Fruit fly (Drosophila melanogaster) whole organism, embryonic: ENCODE results near the gene CG13962.

Source experiments
- Atf3 ChIP-seq: fragments of 200-800 bp; sonication (Bioruptor generic); optimal IDR thresholded peaks from 3 replicates; lab custom pipeline; 2016; ENCODE audit warnings: missing biosample characterization, missing genetic modification characterization
- CG10267 ChIP-seq: fragments of 200-800 bp; sonication (Bioruptor generic); optimal IDR thresholded peaks from 2 replicates; lab custom pipeline; 2018; ENCODE audit warnings: missing biosample characterization, mild to moderate bottlenecking, missing genetic modification characterization, moderate library complexity
- CG10431 ChIP-seq: fragments of 200-800 bp; sonication (Bioruptor generic); optimal IDR thresholded peaks from 3 replicates; lab custom pipeline; 2018; ENCODE audit warnings: missing biosample characterization, mild to moderate bottlenecking, missing genetic modification characterization
- CG11723 ChIP-seq: fragments of 200-800 bp; sonication (Bioruptor generic); optimal IDR thresholded peaks from 2 replicates; lab custom pipeline; 2017; ENCODE audit warnings: missing biosample characterization, mild to moderate bottlenecking, missing genetic modification characterization
- CG12236 ChIP-seq: fragments of 200-800 bp; sonication (Bioruptor generic); optimal IDR thresholded peaks from 2 replicates; lab custom pipeline; 2016; ENCODE audit warnings: missing biosample characterization, missing genetic modification characterization
- CG1233 ChIP-seq: fragments of 200-800 bp; sonication (Bioruptor generic); optimal IDR thresholded peaks from 4 replicates; lab custom pipeline; 2018; ENCODE audit warnings: missing biosample characterization, mild to moderate bottlenecking, missing genetic modification characterization
- CG12744 ChIP-seq: fragments of 200-800 bp; sonication (Bioruptor generic); optimal IDR thresholded peaks from 2 replicates; lab custom pipeline; 2016; ENCODE audit warnings: missing biosample characterization, missing genetic modification characterization
- CG13624 ChIP-seq: fragments of 200-800 bp; sonication (Bioruptor generic); optimal IDR thresholded peaks from 2 replicates; lab custom pipeline; 2016; ENCODE audit warnings: missing biosample characterization, missing genetic modification characterization
- CG14441 ChIP-seq: fragments of 200-800 bp; sonication (Bioruptor generic); IDR thresholded peaks from 2 replicates; pipeline ENCODE4 v1.3.6; 2022; ENCODE audit warnings: missing biosample characterization, missing genetic modification characterization
- CG14860 ChIP-seq: fragments of 200-800 bp; sonication (Bioruptor generic); IDR thresholded peaks from 3 replicates; pipeline ENCODE4 v1.3.6; 2022; ENCODE audit warnings: missing biosample characterization, missing genetic modification characterization; ENCODE audit not compliant: partially characterized antibody
- CG2129 ChIP-seq: fragments of 200-800 bp; sonication (Bioruptor generic); IDR thresholded peaks from 2 replicates; pipeline ENCODE4 v1.3.6; 2022; ENCODE audit warnings: missing biosample characterization, missing genetic modification characterization; ENCODE audit not compliant: partially characterized antibody
- CG2875 ChIP-seq: fragments of 200-800 bp; sonication (Bioruptor generic); optimal IDR thresholded peaks from 2 replicates; lab custom pipeline; 2017; ENCODE audit warnings: missing biosample characterization, mild to moderate bottlenecking, missing genetic modification characterization, missing genetic modification reagents
- CG3163 ChIP-seq: fragments of 200-800 bp; sonication (Bioruptor generic); optimal IDR thresholded peaks from 3 replicates; lab custom pipeline; 2016; ENCODE audit warnings: missing biosample characterization, missing genetic modification characterization
- CG34224 ChIP-seq: fragments of 200-800 bp; sonication (Bioruptor generic); IDR thresholded peaks from 3 replicates; pipeline ENCODE4 v1.3.6; 2022; ENCODE audit warnings: missing biosample characterization, missing genetic modification characterization; ENCODE audit not compliant: partially characterized antibody
- CG4854 ChIP-seq: fragments of 200-800 bp; sonication (Bioruptor generic); optimal IDR thresholded peaks from 2 replicates; lab custom pipeline; 2016; ENCODE audit warnings: missing biosample characterization, missing genetic modification characterization, inconsistent platforms
- Chrac-16 ChIP-seq: fragments of 200-800 bp; sonication (Bioruptor generic); optimal IDR thresholded peaks from 3 replicates; lab custom pipeline; 2016; ENCODE audit warnings: missing biosample characterization, missing genetic modification characterization
- E2f2 ChIP-seq: fragments of 200-800 bp; sonication (Bioruptor generic); IDR thresholded peaks from 2 replicates; pipeline ENCODE4 v1.3.6; 2022; ENCODE audit warnings: missing biosample characterization, missing genetic modification characterization
- Ets97D ChIP-seq: fragments of 200-800 bp; sonication (Bioruptor generic); optimal IDR thresholded peaks from 3 replicates; lab custom pipeline; 2016; ENCODE audit warnings: missing biosample characterization, missing genetic modification characterization
- HLH4C ChIP-seq: fragments of 200-800 bp; sonication (Bioruptor generic); IDR thresholded peaks from 3 replicates; pipeline ENCODE4 v1.3.6; 2022; ENCODE audit warnings: missing biosample characterization, missing genetic modification characterization; ENCODE audit not compliant: partially characterized antibody
- Hr39 ChIP-seq: fragments of >200 bp; optimal IDR thresholded peaks from 2 replicates; lab custom pipeline; 2017
- Lim3 ChIP-seq: fragments of 200-800 bp; sonication (Bioruptor generic); IDR thresholded peaks from 2 replicates; pipeline ENCODE4 v1.3.6; 2022; ENCODE audit warnings: missing biosample characterization, missing genetic modification characterization
- Mad ChIP-seq: fragments of 200-800 bp; sonication (Bioruptor generic); optimal IDR thresholded peaks from 2 replicates; lab custom pipeline; 2016; ENCODE audit warnings: missing biosample characterization, missing genetic modification characterization
- Mes4 ChIP-seq: fragments of 200-800 bp; sonication (Bioruptor generic); optimal IDR thresholded peaks from 2 replicates; lab custom pipeline; 2016; ENCODE audit warnings: missing biosample characterization, missing genetic modification characterization
- Myb ChIP-seq: fragments of 200-800 bp; sonication (Bioruptor generic); optimal IDR thresholded peaks from 2 replicates; lab custom pipeline; 2016; ENCODE audit warnings: missing biosample characterization, missing genetic modification characterization
- Optix ChIP-seq: fragments of 200-800 bp; sonication (Bioruptor generic); IDR thresholded peaks from 3 replicates; pipeline ENCODE4 v1.3.6; 2022; ENCODE audit warnings: missing biosample characterization, missing genetic modification characterization
- abd-A ChIP-seq: fragments of 200-800 bp; sonication (Bioruptor generic); optimal IDR thresholded peaks from 3 replicates; lab custom pipeline; 2019; ENCODE audit warnings: missing biosample characterization, mild to moderate bottlenecking, missing genetic modification characterization, moderate library complexity
- aop ChIP-seq: fragments of 200-800 bp; sonication (Bioruptor generic); IDR thresholded peaks from 2 replicates; pipeline ENCODE4 v1.3.6; 2022; ENCODE audit warnings: missing biosample characterization, missing genetic modification characterization
- az2 ChIP-seq: fragments of 200-800 bp; sonication (Bioruptor generic); optimal IDR thresholded peaks from 3 replicates; lab custom pipeline; 2016; ENCODE audit warnings: missing biosample characterization, missing genetic modification characterization
- crc ChIP-seq: fragments of 200-800 bp; sonication (Bioruptor generic); optimal IDR thresholded peaks from 2 replicates; lab custom pipeline; 2016; ENCODE audit warnings: missing biosample characterization, missing genetic modification characterization
- crol ChIP-seq: fragments of 200-800 bp; sonication (Bioruptor generic); IDR thresholded peaks from 2 replicates; pipeline ENCODE4 v1.3.6; 2022; ENCODE audit warnings: missing biosample characterization, missing genetic modification characterization
- dm ChIP-seq: fragments of 200-800 bp; sonication (Bioruptor generic); optimal IDR thresholded peaks from 3 replicates; lab custom pipeline; 2016; ENCODE audit warnings: missing biosample characterization, missing genetic modification characterization
- emc ChIP-seq: fragments of 200-800 bp; sonication (Bioruptor generic); optimal IDR thresholded peaks from 2 replicates; lab custom pipeline; 2016; ENCODE audit warnings: missing biosample characterization, missing genetic modification characterization
- ems ChIP-seq: fragments of 200-800 bp; sonication (Bioruptor generic); optimal IDR thresholded peaks from 3 replicates; lab custom pipeline; 2016; ENCODE audit warnings: missing biosample characterization, missing genetic modification characterization
- eyg ChIP-seq: fragments of 200-800 bp; sonication (Bioruptor generic); optimal IDR thresholded peaks from 3 replicates; lab custom pipeline; 2016; ENCODE audit warnings: missing biosample characterization, missing genetic modification characterization
- fd96Cb ChIP-seq: fragments of 200-800 bp; sonication (Bioruptor generic); optimal IDR thresholded peaks from 2 replicates; lab custom pipeline; 2018; ENCODE audit warnings: missing biosample characterization, mild to moderate bottlenecking, missing genetic modification characterization, moderate library complexity
- gsb ChIP-seq: fragments of 200-800 bp; sonication (Bioruptor generic); IDR thresholded peaks from 2 replicates; pipeline ENCODE4 v1.3.6; 2022; ENCODE audit warnings: missing biosample characterization, missing genetic modification characterization
- her ChIP-seq: fragments of 200-800 bp; sonication (Bioruptor generic); optimal IDR thresholded peaks from 2 replicates; lab custom pipeline; 2016; ENCODE audit warnings: missing biosample characterization, missing genetic modification characterization
- jing ChIP-seq: fragments of 200-800 bp; sonication (Bioruptor generic); optimal IDR thresholded peaks from 2 replicates; lab custom pipeline; 2018; ENCODE audit warnings: missing biosample characterization, mild to moderate bottlenecking, missing genetic modification characterization
- lab ChIP-seq: fragments of 200-800 bp; sonication (Bioruptor generic); optimal IDR thresholded peaks from 3 replicates; lab custom pipeline; 2017; ENCODE audit warnings: missing biosample characterization, missing genetic modification characterization, mild to moderate bottlenecking, moderate library complexity, missing genetic modification reagents
- luna ChIP-seq: fragments of 200-800 bp; sonication (Bioruptor generic); optimal IDR thresholded peaks from 2 replicates; lab custom pipeline; 2016; ENCODE audit warnings: missing biosample characterization, missing genetic modification characterization
- org-1 ChIP-seq: fragments of 200-800 bp; sonication (Bioruptor generic); optimal IDR thresholded peaks from 2 replicates; lab custom pipeline; 2017; ENCODE audit warnings: missing biosample characterization, missing genetic modification characterization
- row ChIP-seq: fragments of 200-800 bp; sonication (Bioruptor generic); IDR thresholded peaks from 3 replicates; pipeline ENCODE4 v1.3.6; 2022; ENCODE audit warnings: missing biosample characterization, missing genetic modification characterization
- schlank ChIP-seq: fragments of 200-800 bp; sonication (Bioruptor generic); optimal IDR thresholded peaks from 2 replicates; lab custom pipeline; 2018; ENCODE audit warnings: missing biosample characterization, mild to moderate bottlenecking, missing genetic modification characterization
- sd ChIP-seq: fragments of 200-800 bp; sonication (Bioruptor generic); optimal IDR thresholded peaks from 3 replicates; lab custom pipeline; 2018; ENCODE audit warnings: missing biosample characterization, mild to moderate bottlenecking, missing genetic modification characterization, moderate library complexity
- sens ChIP-seq: fragments of 200-800 bp; sonication (Bioruptor generic); peaks from one replicate; lab custom pipeline; 2016; ENCODE audit warnings: missing biosample characterization, missing genetic modification characterization
- slbo ChIP-seq: fragments of 200-800 bp; sonication (Bioruptor generic); IDR thresholded peaks from 2 replicates; pipeline ENCODE4 v1.3.6; 2022; ENCODE audit warnings: missing biosample characterization, missing genetic modification characterization
- slp2 ChIP-seq: fragments of 200-800 bp; sonication (Bioruptor generic); optimal IDR thresholded peaks from 2 replicates; lab custom pipeline; 2016; ENCODE audit warnings: missing biosample characterization, missing genetic modification characterization
- so ChIP-seq: fragments of 200-800 bp; sonication (Bioruptor generic); IDR thresholded peaks from 3 replicates; pipeline ENCODE4 v1.3.6; 2022; ENCODE audit warnings: missing biosample characterization, missing genetic modification characterization
- tap ChIP-seq: fragments of 200-800 bp; optimal IDR thresholded peaks from 3 replicates; lab custom pipeline; 2019; ENCODE audit warnings: missing biosample characterization, mild to moderate bottlenecking, missing genetic modification characterization, moderate library complexity
- unc-4 ChIP-seq: fragments of 200-800 bp; sonication (Bioruptor generic); IDR thresholded peaks from 2 replicates; pipeline ENCODE4 v1.3.6; 2022; ENCODE audit warnings: missing biosample characterization, missing genetic modification characterization; ENCODE audit not compliant: partially characterized antibody
- yki ChIP-seq: fragments of >200 bp; optimal IDR thresholded peaks from 3 replicates; lab custom pipeline; 2018
- z ChIP-seq: fragments of 200-800 bp; sonication (Bioruptor generic); IDR thresholded peaks from 3 replicates; pipeline ENCODE4 v1.3.6; 2022; ENCODE audit warnings: missing biosample characterization, missing genetic modification characterization
- zfh2 ChIP-seq: fragments of 200-800 bp; sonication (Bioruptor generic); optimal IDR thresholded peaks from 2 replicates; lab custom pipeline; 2016; ENCODE audit warnings: missing biosample characterization, missing genetic modification characterization

The CG13962 gene

DNA sequence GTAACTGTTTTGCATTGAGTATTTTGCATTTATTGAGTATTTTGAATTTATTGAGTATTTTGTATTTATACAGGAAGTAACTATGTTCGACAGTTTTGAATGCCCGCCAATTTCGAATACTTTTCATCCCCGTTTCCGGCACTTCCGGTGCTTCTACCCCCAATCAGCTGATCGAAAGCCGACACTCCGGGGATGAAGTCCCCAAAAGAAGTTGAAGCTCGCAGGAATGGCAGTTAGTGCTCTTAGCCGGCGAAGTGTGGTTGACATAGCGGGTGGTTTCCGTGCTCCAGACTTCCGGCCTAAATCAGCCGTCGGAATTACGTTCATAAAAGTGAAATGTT lies 18.3 kb downstream of the CG13962 start, which contains the start of gene sick (continued):
- TF ChIP-seq Mes4, result no peak
- no peak for TF ChIP-seq CG3163
- no peak for TF ChIP-seq unc-4
- no peak for TF ChIP-seq sens (GFP tag; lab: Kevin White, UChicago)
- no peak for TF ChIP-seq Optix (GFP tag; lab: Robert Waterston, UW)
- no peak for TF ChIP-seq az2 (GFP tag; lab: Kevin White, UChicago)
- no peak for TF ChIP-seq CG12744 (GFP tag; lab: Kevin White, UChicago)
- no peak for TF ChIP-seq CG4854 (GFP tag; lab: Kevin White, UChicago)
- TF ChIP-seq Myb (GFP tag; lab: Kevin White, UChicago), result no peak
- 0 out of 3 replicates have a peak, but pooled peaks have one; percentile 15 for TF ChIP-seq z (GFP tag; lab: Robert Waterston, UW)
- peak; percentile 54 for TF ChIP-seq E2f2 (GFP tag; lab: Robert Waterston, UW)
- no peak for TF ChIP-seq tap (tag; lab: Kevin White, UChicago)
- peak; percentile 95 for TF ChIP-seq Ets97D (GFP tag; lab: Kevin White, UChicago)
- TF ChIP-seq CG14860 (GFP tag; lab: Robert Waterston, UW), result no peak
- TF ChIP-seq luna (GFP tag; lab: Kevin White, UChicago), result no peak
- no peak for TF ChIP-seq crol
- no peak for TF ChIP-seq ems
- no peak for TF ChIP-seq CG12236 (GFP tag; lab: Kevin White, UChicago)
- TF ChIP-seq eyg (GFP tag; lab: Kevin White, UChicago), result no peak
- TF ChIP-seq Chrac-16 (GFP tag; lab: Kevin White, UChicago), result no peak
- TF ChIP-seq aop (GFP tag; lab: Robert Waterston, UW), result no peak
- peak; percentile 70 for TF ChIP-seq lab (GFP tag; lab: Kevin White, UChicago)
- TF ChIP-seq CG2129, result no peak
- no peak for TF ChIP-seq CG13624
- no peak for TF ChIP-seq yki (lab: Kevin White, UChicago)
- no peak for TF ChIP-seq fd96Cb (tag; lab: Kevin White, UChicago)
- no peak; the same call in 2 of the 3 replicates for TF ChIP-seq row (GFP tag; lab: Robert Waterston, UW)
- peak; percentile 27 for TF ChIP-seq CG10267 (tag; lab: Kevin White, UChicago)
- peak; percentile 4 for TF ChIP-seq CG1233 (GFP tag; lab: Kevin White, UChicago)
- TF ChIP-seq slp2 (GFP tag; lab: Kevin White, UChicago), result no peak
- peak; percentile 23 for TF ChIP-seq CG10431 (GFP tag; lab: Kevin White, UChicago)
- no peak for TF ChIP-seq jing
- TF ChIP-seq abd-A (tag; lab: Kevin White, UChicago), result no peak
- no peak for TF ChIP-seq org-1 (GFP tag; lab: Kevin White, UChicago)
- TF ChIP-seq her (GFP tag; lab: Kevin White, UChicago), result no peak
- no peak for TF ChIP-seq Atf3 (GFP tag; lab: Kevin White, UChicago)
- no peak for TF ChIP-seq CG34224 (GFP tag; lab: Robert Waterston, UW)
- no peak for TF ChIP-seq CG14441 (GFP tag; lab: Robert Waterston, UW)
- TF ChIP-seq HLH4C (GFP tag; lab: Robert Waterston, UW), result no peak
- no peak for TF ChIP-seq Hr39 (lab: Kevin White, UChicago)
- TF ChIP-seq so (GFP tag; lab: Robert Waterston, UW), result peak; percentile 27; the same call in 1 of the 3 replicates
- TF ChIP-seq gsb (GFP tag; lab: Robert Waterston, UW), result no peak
- TF ChIP-seq emc (GFP tag; lab: Kevin White, UChicago), result no peak
- TF ChIP-seq CG2875, result peak; percentile 52
- TF ChIP-seq crc, result no peak
- TF ChIP-seq dm (GFP tag; lab: Kevin White, UChicago), result no peak
- no peak for TF ChIP-seq zfh2
- no peak for TF ChIP-seq Mad (GFP tag; lab: Kevin White, UChicago)
- no peak for TF ChIP-seq sd (tag; lab: Kevin White, UChicago)
- peak; percentile 18 for TF ChIP-seq schlank
- TF ChIP-seq slbo, result no peak
- TF ChIP-seq Lim3 (GFP tag; lab: Robert Waterston, UW), result no peak
- TF ChIP-seq CG11723, result peak; percentile 7
